Worm (Caenorhabditis elegans) whole organism, late embryonic: Measurements from ENCODE around the gene efhc-1.

Source experiments
- ama-1 ChIP-seq: fragments of 150-350 bp; optimal IDR thresholded peaks from 2 replicates; lab custom pipeline; 2014
- ceh-24 ChIP-seq: sonication (generic microtip); optimal IDR thresholded peaks from 2 replicates; lab custom pipeline; 2016; ENCODE audit warnings: mild to moderate bottlenecking, missing genetic modification characterization, missing compliant biosample characterization
- ceh-31 ChIP-seq: sonication (generic microtip); optimal IDR thresholded peaks from 2 replicates; lab custom pipeline; 2016; ENCODE audit warnings: missing genetic modification characterization, missing compliant biosample characterization
- dmd-4 ChIP-seq: sonication (generic microtip); optimal IDR thresholded peaks from 2 replicates; lab custom pipeline; 2016; ENCODE audit warnings: borderline replicate concordance, missing genetic modification characterization, missing compliant biosample characterization
- dve-1 ChIP-seq: sonication (generic microtip); optimal IDR thresholded peaks from 2 replicates; lab custom pipeline; 2017; ENCODE audit warnings: antibody characterized with exemption, mild to moderate bottlenecking, missing genetic modification characterization, missing compliant biosample characterization
- gmeb-2 ChIP-seq: sonication (generic microtip); optimal IDR thresholded peaks from 2 replicates; lab custom pipeline; 2016; ENCODE audit warnings: missing genetic modification characterization, inconsistent platforms, missing compliant biosample characterization
- madf-2 ChIP-seq: sonication (generic microtip); optimal IDR thresholded peaks from 2 replicates; lab custom pipeline; 2017; ENCODE audit warnings: missing genetic modification characterization, missing compliant biosample characterization
- nhr-11 ChIP-seq: fragments of 150-350 bp; optimal IDR thresholded peaks from 2 replicates; lab custom pipeline; 2014; ENCODE audit warnings: missing biosample characterization, missing genetic modification characterization
- pqm-1 ChIP-seq: sonication (generic microtip); optimal IDR thresholded peaks from 2 replicates; lab custom pipeline; 2016; ENCODE audit warnings: missing genetic modification characterization, missing compliant biosample characterization
- tbx-2 ChIP-seq: sonication (generic microtip); optimal IDR thresholded peaks from 2 replicates; lab custom pipeline; 2016; ENCODE audit warnings: missing genetic modification characterization, missing compliant biosample characterization
- unc-55 ChIP-seq: sonication (generic microtip); optimal IDR thresholded peaks from 2 replicates; lab custom pipeline; 2017; ENCODE audit warnings: missing biosample characterization, missing genetic modification reagents, missing genetic modification characterization

DNA sequence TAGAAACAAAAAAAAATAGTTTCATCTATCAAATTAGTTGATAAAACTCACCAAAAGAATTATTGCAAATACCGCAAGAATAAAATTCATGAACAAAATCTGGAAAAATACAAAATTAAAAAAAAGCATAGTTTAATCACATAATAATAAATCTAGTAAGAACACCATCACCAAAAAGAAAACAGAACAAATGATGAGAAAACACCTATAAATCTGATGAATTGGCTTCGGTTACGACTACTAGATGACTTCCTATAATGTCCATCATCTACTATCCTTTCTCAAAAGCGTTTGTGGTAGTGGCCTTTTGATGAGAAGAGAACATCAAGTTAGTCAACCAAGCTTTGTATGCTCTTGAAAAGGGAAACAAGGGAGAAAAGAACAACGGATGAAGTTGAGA lies 20.1 kb upstream of the efhc-1 start, which contains the start of gene cut-5:
- TF ChIP-seq nhr-11 (tag; lab: Kevin White, UChicago) (no peak), gmeb-2 (tag; lab: Kevin White, UChicago) (no peak), unc-55 (GFP tag; lab: Kevin White, UChicago) (no peak), ceh-31 (tag; lab: Kevin White, UChicago) (no peak), ceh-24 (tag; lab: Kevin White, UChicago) (no peak), dve-1 (tag; lab: Kevin White, UChicago) (no peak), ama-1 (lab: Kevin White, UChicago) (no peak), pqm-1 (tag; lab: Kevin White, UChicago) (no peak), madf-2 (no peak), dmd-4 (tag; lab: Kevin White, UChicago) (no peak), tbx-2 (tag; lab: Kevin White, UChicago) (no peak)
